Fruit fly (Drosophila melanogaster) whole organism, embryonic: ENCODE data around the gene CG33631.
A peak's percentile ranks its signal among the peaks of the same experiment; 100 is the strongest.

Experiments
- Abd-B ChIP-seq: fragments of 200-800 bp; sonication (Bioruptor generic); optimal IDR thresholded peaks from 2 replicates; lab custom pipeline; 2018; ENCODE audit warnings: missing biosample characterization, mild to moderate bottlenecking, missing genetic modification characterization, moderate library complexity
- CG11723 ChIP-seq: fragments of 200-800 bp; sonication (Bioruptor generic); optimal IDR thresholded peaks from 2 replicates; lab custom pipeline; 2017; ENCODE audit warnings: missing biosample characterization, mild to moderate bottlenecking, missing genetic modification characterization
- CG12659 ChIP-seq: fragments of 200-800 bp; sonication (Bioruptor generic); optimal IDR thresholded peaks from 3 replicates; lab custom pipeline; 2017; ENCODE audit warnings: mild to moderate bottlenecking, missing biosample characterization, missing genetic modification reagents, missing genetic modification characterization
- CG13424 ChIP-seq: fragments of 200-800 bp; sonication (Bioruptor generic); optimal IDR thresholded peaks from 2 replicates; lab custom pipeline; 2019; ENCODE audit warnings: missing biosample characterization, mild to moderate bottlenecking, missing genetic modification characterization, moderate library complexity
- CG14667 ChIP-seq: fragments of 200-800 bp; sonication (Bioruptor generic); IDR thresholded peaks from 2 replicates; pipeline ENCODE4 v1.3.6; 2022; ENCODE audit warnings: missing biosample characterization, missing genetic modification characterization
- CG16779 ChIP-seq: fragments of 200-800 bp; sonication (Bioruptor generic); IDR thresholded peaks from 2 replicates; pipeline ENCODE4 v1.3.6; 2022; ENCODE audit warnings: missing biosample characterization, missing genetic modification characterization
- CG16863 ChIP-seq: fragments of 200-800 bp; sonication (Bioruptor generic); optimal IDR thresholded peaks from 3 replicates; lab custom pipeline; 2016; ENCODE audit warnings: missing biosample characterization, missing genetic modification characterization
- CG17385 ChIP-seq: fragments of 200-800 bp; sonication (Bioruptor generic); optimal IDR thresholded peaks from 3 replicates; lab custom pipeline; 2018; ENCODE audit warnings: missing biosample characterization, mild to moderate bottlenecking, missing genetic modification characterization
- CG17829 ChIP-seq: fragments of 200-800 bp; optimal IDR thresholded peaks from 2 replicates; lab custom pipeline; 2019; ENCODE audit warnings: missing biosample characterization, mild to moderate bottlenecking, missing genetic modification characterization, moderate library complexity
- CG1792 ChIP-seq: fragments of 200-800 bp; sonication (Bioruptor generic); optimal IDR thresholded peaks from 2 replicates; lab custom pipeline; 2016; ENCODE audit warnings: missing biosample characterization, missing genetic modification characterization
- CG1832 ChIP-seq: fragments of 200-800 bp; sonication (Bioruptor generic); optimal IDR thresholded peaks from 2 replicates; lab custom pipeline; 2017; ENCODE audit warnings: missing biosample characterization, mild to moderate bottlenecking, missing genetic modification characterization, inconsistent platforms
- CG18764 ChIP-seq: fragments of 200-800 bp; sonication (Bioruptor generic); optimal IDR thresholded peaks from 3 replicates; lab custom pipeline; 2016; ENCODE audit warnings: missing biosample characterization, missing genetic modification characterization
- CG31388 ChIP-seq: fragments of 200-800 bp; sonication (Bioruptor generic); optimal IDR thresholded peaks from 2 replicates; lab custom pipeline; 2016; ENCODE audit warnings: missing biosample characterization, missing genetic modification characterization
- CG4404 ChIP-seq: fragments of 200-800 bp; sonication (Bioruptor generic); IDR thresholded peaks from 2 replicates; pipeline ENCODE4 v1.3.6; 2022; ENCODE audit warnings: missing biosample characterization, missing genetic modification characterization
- CG4707 ChIP-seq: fragments of 200-800 bp; sonication (Bioruptor generic); optimal IDR thresholded peaks from 2 replicates; lab custom pipeline; 2018; ENCODE audit warnings: missing biosample characterization, mild to moderate bottlenecking, missing genetic modification characterization, moderate library complexity
- CG7963 ChIP-seq: fragments of 200-800 bp; sonication (Bioruptor generic); IDR thresholded peaks from 3 replicates; pipeline ENCODE4 v1.3.6; 2022; ENCODE audit warnings: missing biosample characterization, missing genetic modification characterization; ENCODE audit not compliant: partially characterized antibody
- CG9215 ChIP-seq: fragments of 200-800 bp; sonication (Bioruptor generic); IDR thresholded peaks from 2 replicates; pipeline ENCODE4 v1.3.6; 2022; ENCODE audit warnings: missing biosample characterization, missing genetic modification characterization
- CG9727 ChIP-seq: fragments of 200-800 bp; sonication (Bioruptor generic); optimal IDR thresholded peaks from 3 replicates; lab custom pipeline; 2017; ENCODE audit warnings: missing biosample characterization, mild to moderate bottlenecking, missing genetic modification characterization
- CG9817 ChIP-seq: fragments of 200-800 bp; sonication (Bioruptor generic); optimal IDR thresholded peaks from 2 replicates; lab custom pipeline; 2018; ENCODE audit warnings: missing biosample characterization, mild to moderate bottlenecking, missing genetic modification characterization, moderate library complexity
- Dfd ChIP-seq, 2 experiments: fragments of >200 bp; optimal IDR thresholded peaks; 2 replicates each; lab custom pipeline; 2017; ENCODE audit warnings: missing biosample characterization in 2 of 2, missing genetic modification characterization in 2 of 2
- Drgx ChIP-seq: fragments of 200-800 bp; sonication (Bioruptor generic); IDR thresholded peaks from 2 replicates; pipeline ENCODE4 v1.3.6; 2022; ENCODE audit warnings: missing biosample characterization, missing genetic modification characterization
- Eip74EF ChIP-seq, 2 experiments: fragments of 200-800 bp in 1 of 2; fragments of >200 bp in 1 of 2; sonication (Bioruptor generic) in 1 of 2; optimal IDR thresholded peaks; 2 replicates each; lab custom pipeline; 2017 to 2019; ENCODE audit warnings: missing biosample characterization in 2 of 2, missing genetic modification characterization in 2 of 2, mild to moderate bottlenecking in 1 of 2, moderate library complexity in 1 of 2
- HLH54F ChIP-seq: fragments of 200-800 bp; sonication (Bioruptor generic); optimal IDR thresholded peaks from 3 replicates; lab custom pipeline; 2016; ENCODE audit warnings: missing biosample characterization, missing genetic modification characterization
- Hmr ChIP-seq: fragments of 200-800 bp; sonication (Bioruptor generic); optimal IDR thresholded peaks from 3 replicates; lab custom pipeline; 2017; ENCODE audit warnings: mild to moderate bottlenecking, missing biosample characterization, missing genetic modification reagents, missing genetic modification characterization
- Myb ChIP-seq: fragments of 200-800 bp; sonication (Bioruptor generic); optimal IDR thresholded peaks from 2 replicates; lab custom pipeline; 2016; ENCODE audit warnings: missing biosample characterization, missing genetic modification characterization
- Opbp ChIP-seq: fragments of 200-800 bp; sonication (Bioruptor generic); IDR thresholded peaks from 3 replicates; pipeline ENCODE4 v1.3.6; 2022; ENCODE audit warnings: missing biosample characterization, missing genetic modification characterization; ENCODE audit not compliant: partially characterized antibody
- Poxn ChIP-seq: fragments of 200-800 bp; sonication (Bioruptor generic); IDR thresholded peaks from 2 replicates; pipeline ENCODE4 v1.3.6; 2022; ENCODE audit warnings: missing biosample characterization, missing genetic modification characterization
- Sry-δ ChIP-seq: fragments of 200-800 bp; sonication (Bioruptor generic); optimal IDR thresholded peaks from 2 replicates; lab custom pipeline; 2016; ENCODE audit warnings: missing biosample characterization, missing genetic modification characterization
- Stat92E ChIP-seq, 3 experiments: fragments of >200 bp in 2 of 3; fragments of 200-800 bp in 1 of 3; sonication (Bioruptor generic) in 1 of 3; optimal IDR thresholded peaks; 2 replicates each; lab custom pipeline; 2017 to 2019; ENCODE audit warnings: missing biosample characterization in 3 of 3, missing genetic modification characterization in 3 of 3, mild to moderate bottlenecking in 1 of 3, moderate library complexity in 1 of 3
- Xbp1 ChIP-seq: fragments of 200-800 bp; sonication (Bioruptor generic); optimal IDR thresholded peaks from 3 replicates; lab custom pipeline; 2016; ENCODE audit warnings: missing biosample characterization, mild to moderate bottlenecking, missing genetic modification characterization
- ash1 ChIP-seq: fragments of 200-800 bp; sonication (Bioruptor generic); optimal IDR thresholded peaks from 2 replicates; lab custom pipeline; 2018; ENCODE audit warnings: missing biosample characterization, mild to moderate bottlenecking, missing genetic modification characterization
- danr ChIP-seq: fragments of 200-800 bp; sonication (Bioruptor generic); IDR thresholded peaks from 2 replicates; pipeline ENCODE4 v1.3.6; 2022; ENCODE audit warnings: missing biosample characterization, missing genetic modification characterization
- en ChIP-seq: fragments of 200-800 bp; sonication (Bioruptor generic); optimal IDR thresholded peaks from 2 replicates; lab custom pipeline; 2016; ENCODE audit warnings: missing biosample characterization, missing genetic modification characterization
- fd102C ChIP-seq: fragments of 200-800 bp; sonication (Bioruptor generic); optimal IDR thresholded peaks from 2 replicates; lab custom pipeline; 2018; ENCODE audit warnings: missing biosample characterization, mild to moderate bottlenecking, missing genetic modification characterization, moderate library complexity
- fd64A ChIP-seq: fragments of 200-800 bp; sonication (Bioruptor generic); optimal IDR thresholded peaks from 3 replicates; lab custom pipeline; 2018; ENCODE audit warnings: missing biosample characterization, mild to moderate bottlenecking, missing genetic modification characterization
- kni ChIP-seq: fragments of 200-800 bp; sonication (Bioruptor generic); optimal IDR thresholded peaks from 3 replicates; lab custom pipeline; 2017; ENCODE audit warnings: mild to moderate bottlenecking, missing biosample characterization, missing genetic modification reagents, missing genetic modification characterization
- odd ChIP-seq: fragments of 200-800 bp; sonication (Bioruptor generic); optimal IDR thresholded peaks from 2 replicates; lab custom pipeline; 2017; ENCODE audit warnings: missing biosample characterization, mild to moderate bottlenecking, missing genetic modification characterization
- onecut ChIP-seq: fragments of 200-800 bp; sonication (Bioruptor generic); IDR thresholded peaks from 2 replicates; pipeline ENCODE4 v1.3.6; 2022; ENCODE audit warnings: missing biosample characterization, missing genetic modification characterization
- prd ChIP-seq, 3 experiments: fragments of >200 bp in 2 of 3; fragments of 200-800 bp in 1 of 3; sonication (Bioruptor generic) in 1 of 3; optimal IDR thresholded peaks in 2 of 3; IDR thresholded peaks in 1 of 3; 2 replicates in 2 of 3; 3 replicates in 1 of 3; pipeline versions ENCODE4 v1.3.6 to Lab custom; 2017 to 2022; ENCODE audit warnings: missing biosample characterization in 1 of 3, missing genetic modification characterization in 1 of 3
- salm ChIP-seq: fragments of 200-800 bp; sonication (Bioruptor generic); optimal IDR thresholded peaks from 2 replicates; lab custom pipeline; 2018; ENCODE audit warnings: missing biosample characterization, mild to moderate bottlenecking, missing genetic modification characterization
- slou ChIP-seq: fragments of 200-800 bp; sonication (Bioruptor generic); optimal IDR thresholded peaks from 3 replicates; lab custom pipeline; 2016; ENCODE audit warnings: missing biosample characterization, missing genetic modification characterization
- sna ChIP-seq: fragments of 200-800 bp; sonication (Bioruptor generic); IDR thresholded peaks from 2 replicates; pipeline ENCODE4 v1.3.6; 2022; ENCODE audit warnings: missing biosample characterization, missing genetic modification characterization; ENCODE audit not compliant: partially characterized antibody
- tio ChIP-seq: fragments of 200-800 bp; sonication (Bioruptor generic); optimal IDR thresholded peaks from 2 replicates; lab custom pipeline; 2017; ENCODE audit warnings: missing biosample characterization, missing genetic modification characterization, inconsistent platforms
- tx ChIP-seq: fragments of 200-800 bp; sonication (Bioruptor generic); optimal IDR thresholded peaks from 2 replicates; lab custom pipeline; 2016; ENCODE audit warnings: missing biosample characterization, missing genetic modification characterization
- unc-4 ChIP-seq: fragments of 200-800 bp; sonication (Bioruptor generic); IDR thresholded peaks from 2 replicates; pipeline ENCODE4 v1.3.6; 2022; ENCODE audit warnings: missing biosample characterization, missing genetic modification characterization; ENCODE audit not compliant: partially characterized antibody
- vvl ChIP-seq: fragments of 200-800 bp; sonication (Bioruptor generic); IDR thresholded peaks from 2 replicates; pipeline ENCODE4 v1.3.6; 2022; ENCODE audit warnings: missing biosample characterization, missing genetic modification characterization
- zen ChIP-seq: fragments of 200-800 bp; sonication (Bioruptor generic); optimal IDR thresholded peaks from 3 replicates; lab custom pipeline; 2018; ENCODE audit warnings: missing biosample characterization, mild to moderate bottlenecking, missing genetic modification characterization, moderate library complexity
- zf30C ChIP-seq: fragments of 200-800 bp; sonication (Bioruptor generic); optimal IDR thresholded peaks from 3 replicates; lab custom pipeline; 2018; ENCODE audit warnings: missing biosample characterization, mild to moderate bottlenecking, missing genetic modification characterization

The CG33631 gene

DNA sequence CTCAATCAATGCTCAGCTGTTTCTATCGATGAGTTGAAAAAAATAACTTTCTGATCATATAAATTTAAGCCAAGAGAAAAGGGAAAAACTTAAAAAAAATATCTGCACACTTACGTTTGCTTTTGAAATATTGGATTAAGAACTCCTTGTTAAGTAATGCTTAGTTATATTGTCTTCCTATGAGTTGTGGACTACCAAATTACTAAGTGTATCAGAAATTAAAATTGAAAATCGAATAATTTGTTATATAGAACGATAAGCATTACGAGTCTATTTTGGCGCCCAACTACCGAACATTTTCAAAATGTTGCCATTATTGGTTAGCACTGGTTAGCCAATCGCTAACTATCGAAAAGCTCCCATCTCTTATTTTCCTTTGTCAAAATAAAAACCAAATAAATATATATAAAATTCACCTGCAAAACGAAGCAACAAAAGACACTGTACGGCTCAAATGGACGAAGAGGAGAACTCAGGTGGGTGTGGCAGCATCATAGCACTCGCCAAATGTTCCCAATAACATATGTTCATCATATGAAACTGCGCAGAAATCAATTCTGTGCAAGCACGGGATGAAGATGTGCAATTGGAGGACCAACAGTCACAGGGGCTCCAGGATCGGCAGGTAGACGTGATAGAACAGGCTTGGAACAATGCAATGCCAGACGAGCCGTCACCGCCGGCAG, 14.8 kb upstream of the CG33631 start, which contains the start of gene ohgt (continued):
- TF ChIP-seq CG16779 (no peak), salm (tag; lab: Kevin White, UChicago) (no peak), CG31388 (GFP tag; lab: Kevin White, UChicago) (no peak), tx (GFP tag; lab: Kevin White, UChicago) (no peak), CG9727 (GFP tag; lab: Kevin White, UChicago) (peak; percentile 8), prd (optimal IDR thresholded peaks at IDR 0.05; lab: Kevin White, UChicago) (no peak), prd (GFP tag; IDR thresholded peaks at IDR 0.05; lab: Robert Waterston, UW) (no peak), CG9817 (tag; lab: Kevin White, UChicago) (no peak), CG1792 (no peak), zen (tag; lab: Kevin White, UChicago) (peak; percentile 23), Eip74EF (GFP tag; optimal IDR thresholded peaks at IDR 0.05; lab: Kevin White, UChicago) (peak in 1 of 2 experiments; percentile 6), danr (GFP tag; lab: Robert Waterston, UW) (no peak), Abd-B (GFP tag; lab: Kevin White, UChicago) (no peak), Dfd (GFP tag; optimal IDR thresholded peaks at IDR 0.05; lab: Kevin White, UChicago) (no peak), CG4404 (GFP tag; lab: Robert Waterston, UW) (no peak), Hmr (GFP tag; lab: Kevin White, UChicago) (no peak), CG11723 (GFP tag; lab: Kevin White, UChicago) (no peak), odd (no peak), CG14667 (GFP tag; lab: Robert Waterston, UW) (no peak), sna (GFP tag; lab: Robert Waterston, UW) (no peak), CG1832 (GFP tag; lab: Kevin White, UChicago) (no peak), kni (GFP tag; lab: Kevin White, UChicago) (no peak), CG4707 (GFP tag; lab: Kevin White, UChicago) (no peak), Stat92E (GFP tag; optimal IDR thresholded peaks at IDR 0.05; lab: Kevin White, UChicago) (no peak), unc-4 (GFP tag; lab: Robert Waterston, UW) (peak; percentile 44; the same call in 1 of the 2 replicates), Myb (peak; percentile 29), Poxn (GFP tag; lab: Robert Waterston, UW) (no peak), Xbp1 (GFP tag; lab: Kevin White, UChicago) (peak; percentile 4), vvl (GFP tag; lab: Robert Waterston, UW) (no peak), CG18764 (GFP tag; lab: Kevin White, UChicago) (no peak), CG16863 (GFP tag; lab: Kevin White, UChicago) (no peak), CG12659 (peak; percentile 32), CG7963 (GFP tag; lab: Robert Waterston, UW) (no peak), CG9215 (no peak), CG17385 (GFP tag; lab: Kevin White, UChicago) (no peak), fd102C (GFP tag; lab: Kevin White, UChicago) (no peak), HLH54F (no peak), fd64A (GFP tag; lab: Kevin White, UChicago) (no peak), Sry-δ (GFP tag; lab: Kevin White, UChicago) (peak; percentile 78), CG17829 (peak; percentile 5), tio (no peak), Opbp (GFP tag; lab: Robert Waterston, UW) (peak; percentile 29; the same call in 1 of the 3 replicates), ash1 (no peak), zf30C (GFP tag; lab: Kevin White, UChicago) (no peak), onecut (GFP tag; lab: Robert Waterston, UW) (no peak), CG13424 (tag; lab: Kevin White, UChicago) (peak; percentile 35), en (GFP tag; lab: Kevin White, UChicago) (no peak), slou (GFP tag; lab: Kevin White, UChicago) (no peak), Drgx (0 out of 2 replicates have a peak, but pooled peaks have one; percentile 29)
